Worm (Caenorhabditis elegans): ENCODE measurements around the gene col-128.
A peak's percentile ranks its signal among the peaks of the same experiment; 100 is the strongest.

col-128 gene

DNA sequence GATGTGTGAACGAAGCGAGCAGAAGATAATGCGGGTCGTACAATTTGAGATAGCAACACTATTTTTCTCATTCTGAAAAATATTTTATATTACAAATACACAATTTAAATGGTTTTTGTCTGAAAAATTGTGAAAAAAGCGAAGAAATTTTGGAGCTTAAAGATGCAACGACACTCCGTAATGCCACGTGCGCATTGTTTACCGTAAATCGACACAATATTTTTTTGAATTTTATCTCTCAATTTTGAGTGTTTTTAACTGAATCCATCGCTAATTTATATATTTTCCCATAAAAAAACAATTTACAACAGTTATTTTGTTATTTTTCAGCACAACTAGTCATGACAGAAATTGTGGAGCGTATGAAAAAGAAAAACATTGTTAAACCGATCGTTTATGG is 30.8 kb downstream of the col-128 start, which contains the start of the genes M04B2.4 and gfl-1:
Gene M04B2.4 (minus strand): TSS at position 72 of the 400 bp plus-strand sequence.
Gene gfl-1 (plus strand): TSS at position 331 of the 400 bp plus-strand sequence.
- TF ChIP-seq zag-1 (tag; optimal IDR thresholded peaks at IDR 0.05) (no peak), peb-1 (tag; optimal IDR thresholded peaks at IDR 0.05) (no peak), R02D3.7 (tag; optimal IDR thresholded peaks at IDR 0.05) (peak; percentile 91), alr-1 (tag; optimal IDR thresholded peaks at IDR 0.05) (no peak), lin-13 (GFP tag; optimal IDR thresholded peaks at IDR 0.05) (peak; percentile 26), mdl-1 (tag; optimal IDR thresholded peaks at IDR 0.05) (no peak), gmeb-1 (tag; optimal IDR thresholded peaks at IDR 0.05) (peak; percentile 59), fos-1 (tag; optimal IDR thresholded peaks at IDR 0.05) (no peak), nhr-129 (tag; optimal IDR thresholded peaks at IDR 0.05) (peak; percentile 6), ztf-11 (tag; optimal IDR thresholded peaks at IDR 0.05) (no peak), sma-3 (GFP tag; optimal IDR thresholded peaks at IDR 0.05) (peak; percentile 3), blmp-1 (tag; optimal IDR thresholded peaks at IDR 0.05; ENCODE audit: insufficient read depth) (no peak), ztf-1 (GFP tag; conservative IDR thresholded peaks at IDR 0.05) (no peak), mab-5 (tag; optimal IDR thresholded peaks at IDR 0.05) (no peak), unc-55 (GFP tag; optimal IDR thresholded peaks at IDR 0.05) (peak; percentile 61), sma-9 (GFP tag; optimal IDR thresholded peaks at IDR 0.05) (peak; percentile 0), sma-9 (tag; optimal IDR thresholded peaks at IDR 0.05) (no peak), crh-2 (tag; optimal IDR thresholded peaks at IDR 0.05) (peak; percentile 50), elt-1 (tag; optimal IDR thresholded peaks at IDR 0.05) (no peak), lsy-2 (tag; optimal IDR thresholded peaks at IDR 0.05) (peak in 1 of 2 experiments; percentile 67), unc-39 (tag; optimal IDR thresholded peaks at IDR 0.05) (no peak), nhr-11 (tag; optimal IDR thresholded peaks at IDR 0.05) (no peak), sem-4 (tag; optimal IDR thresholded peaks at IDR 0.05) (no peak), aly-2 (tag; optimal IDR thresholded peaks at IDR 0.05) (no peak), nhr-237 (tag; optimal IDR thresholded peaks at IDR 0.05) (no peak), C34F6.9 (tag; optimal IDR thresholded peaks at IDR 0.05) (peak; percentile 74)

DNA sequence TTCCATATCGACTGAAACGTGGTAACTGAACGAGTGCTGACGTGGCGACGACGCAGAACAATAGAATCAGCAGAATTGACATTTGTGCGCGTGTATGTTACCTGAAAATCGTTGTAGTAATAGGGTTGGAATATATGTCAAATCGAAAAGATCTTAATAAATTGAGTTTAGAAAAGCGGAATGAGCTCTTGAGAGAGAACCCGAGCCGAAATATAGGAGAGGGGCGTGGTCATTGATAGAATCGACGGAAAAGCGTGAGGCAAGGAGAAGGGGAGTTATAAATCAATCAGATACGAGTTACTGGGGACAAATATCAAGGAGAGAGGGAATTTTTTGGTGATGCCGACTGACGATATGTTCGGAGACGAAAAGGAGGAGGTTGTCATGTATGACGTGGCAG is 41.1 kb downstream of the col-128 start, which contains the start of gene M04B2.6:
Gene M04B2.6 (minus strand): TSS at position 101 of the 400 bp plus-strand sequence.
- TF ChIP-seq zag-1 (tag; optimal IDR thresholded peaks at IDR 0.05) (no peak), nhr-77 (tag; optimal IDR thresholded peaks at IDR 0.05) (no peak), ztf-11 (tag; optimal IDR thresholded peaks at IDR 0.05) (no peak), egl-27 (tag; optimal IDR thresholded peaks at IDR 0.05) (no peak), blmp-1 (tag; optimal IDR thresholded peaks at IDR 0.05; ENCODE audit: insufficient read depth) (no peak), ZK546.5 (tag; optimal IDR thresholded peaks at IDR 0.05) (no peak), ceh-16 (tag; optimal IDR thresholded peaks at IDR 0.05) (no peak), nhr-6 (tag; optimal IDR thresholded peaks at IDR 0.05) (no peak), lsy-2 (tag; optimal IDR thresholded peaks at IDR 0.05) (no peak), ceh-82 (tag; optimal IDR thresholded peaks at IDR 0.05) (no peak), sem-4 (tag; optimal IDR thresholded peaks at IDR 0.05) (no peak), elt-3 (tag; optimal IDR thresholded peaks at IDR 0.05) (no peak), sma-9 (GFP tag; optimal IDR thresholded peaks at IDR 0.05) (no peak), sma-9 (tag; optimal IDR thresholded peaks at IDR 0.05) (no peak), F13H6.1 (tag; optimal IDR thresholded peaks at IDR 0.05) (no peak), peb-1 (tag; optimal IDR thresholded peaks at IDR 0.05) (no peak), nhr-25 (tag; optimal IDR thresholded peaks at IDR 0.05) (no peak), dmd-4 (tag; optimal IDR thresholded peaks at IDR 0.05) (no peak), gmeb-1 (tag; optimal IDR thresholded peaks at IDR 0.05) (no peak), nhr-129 (tag; optimal IDR thresholded peaks at IDR 0.05) (no peak)

DNA sequence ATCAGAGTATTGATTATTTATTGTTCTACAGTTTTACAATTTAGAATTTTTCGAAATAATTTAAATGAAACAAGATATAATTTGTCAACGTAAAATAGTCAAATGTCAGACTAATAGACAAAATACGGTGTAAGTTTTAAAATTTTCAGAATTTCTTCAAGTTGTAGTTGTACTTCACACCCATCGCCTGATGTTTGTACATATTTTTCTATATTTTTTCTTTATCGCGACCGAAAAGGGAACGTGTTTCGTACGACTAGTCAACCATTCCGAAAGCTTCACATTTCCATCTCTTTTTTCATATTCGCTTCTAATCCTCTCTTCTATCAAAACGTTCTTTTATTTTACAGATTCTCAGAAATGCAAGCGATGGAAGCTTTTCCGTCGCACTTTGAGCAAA is 47.3 kb downstream of the col-128 start, which contains the start of gene twk-25:
Gene twk-25 (plus strand): TSS at position 301 of the 400 bp plus-strand sequence.
- TF ChIP-seq nhr-237 (tag; optimal IDR thresholded peaks at IDR 0.05) (no peak), snpc-4 (tag; optimal IDR thresholded peaks at IDR 0.05) (no peak), egl-27 (tag; optimal IDR thresholded peaks at IDR 0.05) (no peak), fos-1 (tag; optimal IDR thresholded peaks at IDR 0.05) (no peak), unc-55 (GFP tag; optimal IDR thresholded peaks at IDR 0.05) (no peak), R02D3.7 (tag; optimal IDR thresholded peaks at IDR 0.05) (no peak), lin-13 (GFP tag; optimal IDR thresholded peaks at IDR 0.05) (no peak), nhr-25 (tag; optimal IDR thresholded peaks at IDR 0.05) (no peak), alr-1 (tag; optimal IDR thresholded peaks at IDR 0.05) (no peak), nhr-12 (tag; optimal IDR thresholded peaks at IDR 0.05) (no peak), nhr-129 (tag; optimal IDR thresholded peaks at IDR 0.05) (no peak), mdl-1 (tag; optimal IDR thresholded peaks at IDR 0.05) (no peak), sem-4 (tag; optimal IDR thresholded peaks at IDR 0.05) (no peak), C34F6.9 (tag; optimal IDR thresholded peaks at IDR 0.05) (no peak)

All from whole organism, L2 larva.